Fruit fly (Drosophila melanogaster): ENCODE results near the gene CG12506.

The CG12506 gene

DNA sequence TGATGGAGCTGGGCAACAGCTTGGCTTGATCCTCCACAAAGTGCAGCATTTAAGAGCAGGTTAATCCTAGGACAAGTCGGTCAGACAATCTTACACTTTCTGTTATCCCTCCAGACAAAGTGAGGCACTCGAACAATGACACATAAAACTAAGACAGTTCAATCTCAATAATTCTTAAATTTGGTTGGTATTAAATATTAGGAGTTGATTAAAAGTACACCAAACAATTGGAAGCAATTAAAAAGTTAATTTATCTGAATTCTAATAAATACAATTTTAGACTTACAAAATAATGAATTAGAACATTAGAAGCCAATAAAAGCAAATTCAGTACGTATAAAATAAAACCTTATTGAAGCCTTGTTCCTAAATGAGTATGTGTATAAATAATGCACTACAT, 44.5 kb downstream of the CG12506 start, which contains the start of gene CG15880:
Gene CG15880, minus strand, starts transcription at position 101 of the 400 bp plus-strand sequence.
- TF ChIP-seq Doc3 (GFP tag; IDR thresholded peaks at IDR 0.05; ENCODE audit: partially characterized antibody) (no peak), CG8089 (GFP tag; optimal IDR thresholded peaks at IDR 0.05) (no peak), CG34376 (GFP tag; optimal IDR thresholded peaks at IDR 0.05) (no peak), CG42726 (GFP tag; IDR thresholded peaks at IDR 0.05; ENCODE audit: partially characterized antibody) (no peak), ranshi (GFP tag; IDR thresholded peaks at IDR 0.05) (no peak), crol (GFP tag; IDR thresholded peaks at IDR 0.05) (no peak), CG3281 (GFP tag; optimal IDR thresholded peaks at IDR 0.05) (no peak), CG7786 (GFP tag; optimal IDR thresholded peaks at IDR 0.05) (no peak), dan (GFP tag; IDR thresholded peaks at IDR 0.05) (no peak)

- TF ChIP-seq Awh (GFP tag; IDR thresholded peaks at IDR 0.05) (no peak), phol (tag; optimal IDR thresholded peaks at IDR 0.05) (peak; percentile 85), HmgD (GFP tag; optimal IDR thresholded peaks at IDR 0.05) (no peak), psq (GFP tag; optimal IDR thresholded peaks at IDR 0.05) (no peak), CG16813 (GFP tag; IDR thresholded peaks at IDR 0.05; ENCODE audit: partially characterized antibody) (peak; percentile 54), wek (GFP tag; optimal IDR thresholded peaks at IDR 0.05) (no peak), Ptx1 (GFP tag; IDR thresholded peaks at IDR 0.05) (peak; percentile 89), CG8478 (optimal IDR thresholded peaks at IDR 0.05) (no peak), gcm2 (GFP tag; optimal IDR thresholded peaks at IDR 0.05) (no peak), CG42726 (GFP tag; IDR thresholded peaks at IDR 0.05; ENCODE audit: partially characterized antibody) (no peak), schlank (tag; optimal IDR thresholded peaks at IDR 0.05) (peak; percentile 30), ind (GFP tag; optimal IDR thresholded peaks at IDR 0.05) (peak; percentile 79), CG7745 (tag; optimal IDR thresholded peaks at IDR 0.05) (no peak), Adf1 (GFP tag; IDR thresholded peaks at IDR 0.05) (no peak), toy (GFP tag; IDR thresholded peaks at IDR 0.05) (peak; percentile 7; the same call in 1 of the 2 replicates), CG5180 (GFP tag; optimal IDR thresholded peaks at IDR 0.05) (peak; percentile 46), CG8290 (GFP tag; optimal IDR thresholded peaks at IDR 0.05) (peak; percentile 81), CG8290 (tag; optimal IDR thresholded peaks at IDR 0.05) (no peak), Dad (GFP tag; optimal IDR thresholded peaks at IDR 0.05) (no peak), NK7.1 (GFP tag; optimal IDR thresholded peaks at IDR 0.05) (peak; percentile 6), vnd (GFP tag; IDR thresholded peaks at IDR 0.05; ENCODE audit: partially characterized antibody) (peak; percentile 48; the same call in 1 of the 3 replicates), Lhr (GFP tag; optimal IDR thresholded peaks at IDR 0.05) (peak; percentile 52), CG9817 (tag; optimal IDR thresholded peaks at IDR 0.05) (peak; percentile 83), Blimp-1 (GFP tag; optimal IDR thresholded peaks at IDR 0.05) (peak; percentile 65), HLH3B (GFP tag; IDR thresholded peaks at IDR 0.05) (peak; percentile 58), CG15269 (tag; optimal IDR thresholded peaks at IDR 0.05) (peak; percentile 77), CG17912 (GFP tag; optimal IDR thresholded peaks at IDR 0.05) (no peak), CG32772 (GFP tag; IDR thresholded peaks at IDR 0.05) (peak; percentile 76), repo (GFP tag; optimal IDR thresholded peaks at IDR 0.05) (no peak), gro (GFP tag; optimal IDR thresholded peaks at IDR 0.05) (peak; percentile 9), C15 (GFP tag; IDR thresholded peaks at IDR 0.05) (peak; percentile 43; the same call in 1 of the 3 replicates), CG9215 (GFP tag; IDR thresholded peaks at IDR 0.05) (peak; percentile 77; the same call in 1 of the 2 replicates), Vsx1 (GFP tag; optimal IDR thresholded peaks at IDR 0.05) (no peak), nerfin-2 (GFP tag; IDR thresholded peaks at IDR 0.05; ENCODE audit: partially characterized antibody) (no peak), CG3281 (GFP tag; optimal IDR thresholded peaks at IDR 0.05) (peak; percentile 56), CkIIα-i1 (GFP tag; IDR thresholded peaks at IDR 0.05) (no peak), TFAM (GFP tag; optimal IDR thresholded peaks at IDR 0.05) (no peak), fru (optimal IDR thresholded peaks at IDR 0.05) (no peak), sima (GFP tag; optimal IDR thresholded peaks at IDR 0.05) (no peak), CG9609 (GFP tag; optimal IDR thresholded peaks at IDR 0.05) (peak; percentile 35), da (GFP tag; optimal IDR thresholded peaks at IDR 0.05) (no peak), CG31365 (tag; optimal IDR thresholded peaks at IDR 0.05) (no peak)
Observed at dm6 chr2L:819315-820032, 46.1 kb downstream of the CG12506 start, which contains the start of the genes PGAP2 and Clp. Gene PGAP2 (minus strand): TSS chr2L:819508. Gene Clp (plus strand): TSS chr2L:819964.
